Worm (Caenorhabditis elegans): ENCODE results near the gene BE0003N10.6.

DNA sequence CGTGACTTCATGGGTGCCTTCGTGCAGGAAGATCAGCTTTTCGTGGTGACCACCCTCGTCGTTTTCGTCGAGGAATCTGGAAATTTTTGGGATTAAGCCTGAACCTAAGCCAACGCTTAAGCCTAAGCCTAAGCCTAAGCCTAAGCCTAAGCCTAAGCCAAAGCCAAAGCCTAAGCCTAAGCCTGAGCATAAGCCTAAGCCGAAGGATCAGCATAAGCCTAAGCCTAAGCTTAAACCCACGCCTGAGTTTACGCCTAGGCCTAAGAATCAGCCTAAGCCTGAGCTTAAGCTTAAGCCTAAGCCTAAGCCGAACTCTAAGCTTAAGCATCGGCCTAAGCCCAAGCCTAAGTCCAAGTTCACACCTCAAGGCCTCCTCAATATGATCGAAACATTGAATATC is 7.6 kb downstream of the BE0003N10.6 start:
- TF ChIP-seq nhr-12 (tag; optimal IDR thresholded peaks at IDR 0.05): no peak
- TF ChIP-seq snpc-4 (tag; optimal IDR thresholded peaks at IDR 0.05): no peak
- no peak for TF ChIP-seq cnd-1 (tag; optimal IDR thresholded peaks at IDR 0.05)
- no peak for TF ChIP-seq sem-2 (GFP tag; optimal IDR thresholded peaks at IDR 0.05)
- no peak for TF ChIP-seq lin-13 (tag; optimal IDR thresholded peaks at IDR 0.05)

Measured in whole organism, mixed stage, embryonic.